Worm (Caenorhabditis elegans): ENCODE measurements around the gene F54H5.2.

DNA sequence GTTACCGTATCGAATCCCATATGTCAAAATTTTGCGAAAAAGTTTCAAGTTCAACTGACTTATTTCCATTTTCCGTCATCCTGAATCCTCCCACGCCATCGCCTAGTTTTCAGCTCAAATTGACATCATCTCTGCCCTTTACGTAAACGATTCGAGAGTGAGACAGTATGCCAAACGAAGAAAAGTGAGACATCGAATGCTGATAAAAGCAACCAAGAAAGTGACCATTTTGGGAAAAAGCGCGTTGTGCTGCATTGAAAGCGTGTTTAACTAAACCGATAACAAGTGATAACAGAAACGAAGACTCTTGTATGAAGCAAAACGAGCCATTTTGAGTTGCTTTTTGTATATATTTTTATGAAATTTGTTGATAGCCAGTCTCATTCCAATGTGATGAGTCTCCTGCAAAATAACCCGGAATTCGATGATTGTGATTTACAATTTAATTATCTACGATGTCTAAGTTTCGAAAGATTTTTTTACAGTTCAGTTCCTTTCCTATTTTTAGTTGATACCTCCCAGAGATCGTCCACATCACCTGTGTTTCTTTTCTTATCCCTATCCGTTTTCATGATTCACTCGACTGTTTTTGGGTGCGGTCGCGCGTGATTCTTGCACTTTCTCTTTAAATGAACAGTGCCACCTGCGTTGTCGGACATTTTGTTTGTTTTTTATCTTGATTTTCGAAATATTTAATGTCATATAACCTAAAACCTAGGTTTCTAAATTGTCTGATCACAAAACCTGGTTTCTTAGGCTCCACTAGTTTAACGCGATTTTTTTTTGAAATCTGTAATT, 11.9 kb upstream of the F54H5.2 start:
- TF ChIP-seq him-1 (tag; optimal IDR thresholded peaks at IDR 0.05) (no peak), dao-5 (tag; optimal IDR thresholded peaks at IDR 0.05) (no peak), W03F9.2 (tag; optimal IDR thresholded peaks at IDR 0.05) (no peak)
